Worm (Caenorhabditis elegans) whole organism, L3 larva: ENCODE data around the gene Y66A7A.9.
A peak's percentile ranks its signal among the peaks of the same experiment; 100 is the strongest.

ENCODE experiments used
- R02D3.7 ChIP-seq: fragments of 150-350 bp; optimal IDR thresholded peaks from 2 replicates; lab custom pipeline; 2014; ENCODE audit warnings: missing biosample characterization, missing genetic modification characterization
- ZK546.5 ChIP-seq: sonication (generic microtip); optimal IDR thresholded peaks from 2 replicates; lab custom pipeline; 2017; ENCODE audit warnings: missing biosample characterization, missing genetic modification characterization
- aly-2 ChIP-seq: fragments of 150-350 bp; optimal IDR thresholded peaks from 2 replicates; lab custom pipeline; 2014; ENCODE audit warnings: missing biosample characterization, missing genetic modification characterization
- ama-1 ChIP-seq: fragments of 150-350 bp; optimal IDR thresholded peaks from 2 replicates; lab custom pipeline; 2018
- ceh-16 ChIP-seq: sonication (generic microtip); optimal IDR thresholded peaks from 2 replicates; lab custom pipeline; 2017; ENCODE audit warnings: missing biosample characterization, missing genetic modification characterization
- ceh-28 ChIP-seq: fragments of 150-350 bp; optimal IDR thresholded peaks from 2 replicates; lab custom pipeline; 2014; ENCODE audit warnings: missing biosample characterization, missing genetic modification reagents, missing genetic modification characterization
- ceh-9 ChIP-seq: sonication (generic microtip); optimal IDR thresholded peaks from 2 replicates; lab custom pipeline; 2018; ENCODE audit warnings: missing biosample characterization, missing genetic modification characterization
- egl-27 ChIP-seq: sonication (generic microtip); optimal IDR thresholded peaks from 4 replicates; lab custom pipeline; 2017; ENCODE audit warnings: missing biosample characterization, missing genetic modification reagents, missing genetic modification characterization
- egl-5 ChIP-seq: fragments of 150-350 bp; optimal IDR thresholded peaks from 2 replicates; lab custom pipeline; 2017; ENCODE audit warnings: missing biosample characterization, missing genetic modification reagents, missing genetic modification characterization, inconsistent platforms
- elt-2 ChIP-seq: sonication (generic microtip); optimal IDR thresholded peaks from 2 replicates; lab custom pipeline; 2016; ENCODE audit warnings: missing genetic modification reagents, mild to moderate bottlenecking, missing genetic modification characterization, missing compliant biosample characterization
- elt-3 ChIP-seq, 3 experiments: fragments of 150-350 bp in 1 of 3; sonication (generic microtip) in 2 of 3; optimal IDR thresholded peaks; 2 replicates in 2 of 3; 4 replicates in 1 of 3; lab custom pipeline; 2014 to 2017; ENCODE audit warnings: missing biosample characterization in 3 of 3, missing genetic modification characterization in 3 of 3
- eor-1 ChIP-seq, 2 experiments: fragments of 150-350 bp; optimal IDR thresholded peaks; 2 replicates each; lab custom pipeline; 2014 to 2018; ENCODE audit warnings: missing biosample characterization in 2 of 2, missing genetic modification characterization in 2 of 2
- hmg-11 ChIP-seq: sonication (generic microtip); optimal IDR thresholded peaks from 2 replicates; lab custom pipeline; 2016; ENCODE audit warnings: missing genetic modification characterization, missing compliant biosample characterization
- lin-15B ChIP-seq: fragments of 150-350 bp; optimal IDR thresholded peaks from 2 replicates; lab custom pipeline; 2014; ENCODE audit warnings: missing biosample characterization, missing genetic modification characterization
- lin-39 ChIP-seq: fragments of 150-350 bp; optimal IDR thresholded peaks from 2 replicates; lab custom pipeline; 2018; ENCODE audit warnings: missing biosample characterization, missing genetic modification reagents, missing genetic modification characterization
- lsy-12 ChIP-seq: sonication (generic microtip); optimal IDR thresholded peaks from 2 replicates; lab custom pipeline; 2016; ENCODE audit warnings: mild to moderate bottlenecking, missing genetic modification characterization, missing compliant biosample characterization
- mml-1 ChIP-seq: fragments of 150-350 bp; sonication (generic microtip); optimal IDR thresholded peaks from 3 replicates; lab custom pipeline; 2014; ENCODE audit warnings: missing biosample characterization, missing genetic modification characterization
- nfya-1 ChIP-seq: sonication (generic microtip); optimal IDR thresholded peaks from 2 replicates; lab custom pipeline; 2017; ENCODE audit warnings: missing genetic modification characterization, mild to moderate bottlenecking, missing compliant biosample characterization, antibody characterized with exemption, moderate library complexity; ENCODE audit not compliant: insufficient read depth
- nhr-11 ChIP-seq: fragments of 150-350 bp; optimal IDR thresholded peaks from 2 replicates; lab custom pipeline; 2014; ENCODE audit warnings: missing biosample characterization, missing genetic modification characterization
- nhr-12 ChIP-seq: fragments of 150-350 bp; optimal IDR thresholded peaks from 2 replicates; lab custom pipeline; 2014; ENCODE audit warnings: missing biosample characterization, missing genetic modification characterization
- nhr-23 ChIP-seq: fragments of 150-350 bp; optimal IDR thresholded peaks from 2 replicates; lab custom pipeline; 2014; ENCODE audit warnings: missing biosample characterization, missing genetic modification reagents, missing genetic modification characterization
- nhr-28 ChIP-seq: fragments of 150-350 bp; optimal IDR thresholded peaks from 2 replicates; lab custom pipeline; 2014; ENCODE audit warnings: missing biosample characterization, missing genetic modification characterization
- nhr-43 ChIP-seq: sonication (generic microtip); optimal IDR thresholded peaks from 2 replicates; lab custom pipeline; 2016; ENCODE audit warnings: mild to moderate bottlenecking, missing genetic modification characterization, missing compliant biosample characterization; ENCODE audit not compliant: poor library complexity, severe bottlenecking
- nhr-67 ChIP-seq: fragments of 150-350 bp; optimal IDR thresholded peaks from 2 replicates; lab custom pipeline; 2014; ENCODE audit warnings: missing biosample characterization, missing genetic modification characterization
- nhr-77 ChIP-seq: fragments of 150-350 bp; optimal IDR thresholded peaks from 2 replicates; lab custom pipeline; 2014; ENCODE audit warnings: missing biosample characterization, missing genetic modification characterization
- sea-2 ChIP-seq: fragments of 150-350 bp; sonication (generic microtip); optimal IDR thresholded peaks from 4 replicates; lab custom pipeline; 2014; ENCODE audit warnings: missing biosample characterization, missing genetic modification reagents, missing genetic modification characterization
- skn-1 ChIP-seq: fragments of 150-350 bp; optimal IDR thresholded peaks from 2 replicates; lab custom pipeline; 2014; ENCODE audit warnings: missing biosample characterization, missing genetic modification characterization
- snpc-4 ChIP-seq: fragments of 150-350 bp; optimal IDR thresholded peaks from 2 replicates; lab custom pipeline; 2014; ENCODE audit warnings: missing biosample characterization, missing genetic modification characterization
- unc-39 ChIP-seq: sonication (generic microtip); optimal IDR thresholded peaks from 4 replicates; lab custom pipeline; 2017; ENCODE audit warnings: missing biosample characterization, missing genetic modification characterization
- unc-62 ChIP-seq: fragments of 150-350 bp; sonication (generic microtip); optimal IDR thresholded peaks from 4 replicates; lab custom pipeline; 2014; ENCODE audit warnings: missing biosample characterization, missing genetic modification reagents, missing genetic modification characterization
- zag-1 ChIP-seq: fragments of 150-350 bp; optimal IDR thresholded peaks from 2 replicates; lab custom pipeline; 2014; ENCODE audit warnings: missing biosample characterization, missing genetic modification characterization
- ztf-11 ChIP-seq: fragments of 150-350 bp; optimal IDR thresholded peaks from 2 replicates; lab custom pipeline; 2014; ENCODE audit warnings: missing biosample characterization, missing genetic modification characterization
- ztf-4 ChIP-seq: fragments of 150-350 bp; optimal IDR thresholded peaks from 2 replicates; lab custom pipeline; 2014; ENCODE audit warnings: missing biosample characterization, missing genetic modification characterization

The Y66A7A.9 gene

ce11 chrIII:11609568-11609967 is 2.7 kb downstream of the Y66A7A.9 start, which contains the start of gene Y66D12A.30:
Y66D12A.30 (plus strand) TSS chrIII:11609868.
- TF ChIP-seq nhr-67, result no peak
- no peak for TF ChIP-seq eor-1 (tag; optimal IDR thresholded peaks at IDR 0.05; lab: Kevin White, UChicago)
- no peak for TF ChIP-seq unc-62 (GFP tag; lab: Kevin White, UChicago)
- TF ChIP-seq zag-1 (tag; lab: Kevin White, UChicago), result no peak
- no peak for TF ChIP-seq ztf-11 (tag; lab: Kevin White, UChicago)
- TF ChIP-seq lin-39 (tag; lab: Kevin White, UChicago), result no peak
- TF ChIP-seq ztf-4 (tag; lab: Kevin White, UChicago), result no peak
- TF ChIP-seq snpc-4, result no peak
- no peak for TF ChIP-seq nhr-12 (tag; lab: Kevin White, UChicago)
- TF ChIP-seq hmg-11 (tag; lab: Kevin White, UChicago), result no peak
- TF ChIP-seq lin-15B (tag; lab: Kevin White, UChicago), result no peak

DNA sequence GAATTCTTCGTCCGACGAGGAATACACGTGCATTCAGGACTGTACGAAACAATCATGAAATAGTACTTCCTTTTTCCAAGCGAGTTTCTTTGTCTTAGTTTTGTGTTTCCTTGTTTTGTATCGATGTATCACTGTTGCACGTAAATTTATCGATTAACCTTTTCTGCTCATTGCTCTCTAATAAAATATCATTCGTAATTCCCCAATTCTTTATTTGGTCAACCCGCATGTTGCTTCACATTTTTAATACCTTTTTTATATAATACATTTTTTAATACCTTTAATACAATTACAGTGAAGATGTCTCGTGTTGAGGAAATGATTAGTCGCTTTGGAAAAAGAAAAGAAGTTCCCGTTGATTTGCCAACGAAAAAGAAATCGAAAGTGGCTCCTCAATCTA is 4.4 kb downstream of the Y66A7A.9 start, which contains the start of gene Y66D12A.1:
Gene Y66D12A.1, plus strand, starts transcription at position 301 of the 400 bp plus-strand sequence.
- no peak for TF ChIP-seq egl-5 (tag; lab: Kevin White, UChicago)
- TF ChIP-seq skn-1 (tag; lab: Kevin White, UChicago), result no peak
- TF ChIP-seq lin-39 (tag; lab: Kevin White, UChicago), result no peak
- TF ChIP-seq aly-2 (tag; lab: Kevin White, UChicago), result no peak
- no peak for TF ChIP-seq snpc-4
- no peak for TF ChIP-seq mml-1 (tag; lab: Kevin White, UChicago)
- TF ChIP-seq nhr-43, result no peak

ce11 chrIII:11592096-11592495 is 20.2 kb downstream of the Y66A7A.9 start:
- TF ChIP-seq ama-1 (lab: Kevin White, UChicago) (no peak), nhr-11 (tag; lab: Kevin White, UChicago) (no peak), nfya-1 (tag; lab: Kevin White, UChicago) (no peak), ceh-28 (tag; lab: Kevin White, UChicago) (peak; percentile 83)

ce11 chrIII:11590255-11590654 is 22.0 kb downstream of the Y66A7A.9 start:
- TF ChIP-seq mml-1 (tag; lab: Kevin White, UChicago) (no peak), nhr-23 (tag; lab: Kevin White, UChicago) (no peak)

DNA sequence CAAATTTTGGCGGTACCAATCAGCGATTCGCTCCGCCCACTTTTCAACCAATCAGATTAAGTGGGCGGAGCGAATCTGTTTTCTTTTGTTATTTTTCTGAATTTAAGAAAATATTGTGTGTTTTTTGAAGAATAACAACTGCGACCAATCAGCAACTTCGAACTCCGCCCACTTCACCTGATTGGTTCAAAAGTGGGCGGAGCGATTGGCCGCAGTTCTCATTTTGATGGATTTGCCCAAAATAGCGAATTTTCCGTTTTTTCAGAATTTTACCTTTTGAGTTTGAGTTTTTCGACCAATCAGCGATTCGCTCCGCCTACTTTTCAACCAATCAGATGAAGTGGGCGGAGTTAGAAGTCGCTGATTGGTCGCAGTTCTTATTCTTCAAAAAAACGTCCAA is 23.0 kb downstream of the Y66A7A.9 start:
- TF ChIP-seq ZK546.5 (tag; lab: Kevin White, UChicago), result no peak
- TF ChIP-seq egl-27 (tag; lab: Kevin White, UChicago), result no peak
- no peak for TF ChIP-seq R02D3.7 (tag; lab: Kevin White, UChicago)
- TF ChIP-seq mml-1 (tag; lab: Kevin White, UChicago), result no peak
- no peak for TF ChIP-seq lsy-12 (tag; lab: Kevin White, UChicago)
- no peak for TF ChIP-seq nhr-23 (tag; lab: Kevin White, UChicago)
- TF ChIP-seq ceh-16 (tag; lab: Kevin White, UChicago), result no peak
- peak; percentile 65 for TF ChIP-seq nfya-1 (tag; lab: Kevin White, UChicago)

ce11 chrIII:11588911-11589310 is 23.4 kb downstream of the Y66A7A.9 start, which contains the start of gene Y66D12A.3:
Y66D12A.3 (plus strand) TSS chrIII:11589211.
- TF ChIP-seq ZK546.5 (tag; lab: Kevin White, UChicago) (no peak), egl-5 (tag; lab: Kevin White, UChicago) (no peak), sea-2 (no peak), nhr-67 (no peak), elt-3 (tag; optimal IDR thresholded peaks at IDR 0.05; lab: Kevin White, UChicago) (no peak), ceh-9 (tag; lab: Kevin White, UChicago) (no peak), R02D3.7 (tag; lab: Kevin White, UChicago) (no peak), nhr-43 (no peak), nhr-11 (tag; lab: Kevin White, UChicago) (no peak), snpc-4 (no peak), nhr-12 (tag; lab: Kevin White, UChicago) (no peak), nhr-77 (no peak), eor-1 (tag; optimal IDR thresholded peaks at IDR 0.05; lab: Kevin White, UChicago) (no peak), nhr-23 (tag; lab: Kevin White, UChicago) (no peak), elt-2 (tag; lab: Kevin White, UChicago) (no peak), nhr-28 (tag; lab: Kevin White, UChicago) (no peak), unc-39 (tag; lab: Kevin White, UChicago) (no peak)
